Worm (Caenorhabditis elegans) whole organism, midembryonic: ENCODE data around the gene aat-1.

Experiments used
- T22C8.4 ChIP-seq: fragments of 200-800 bp; sonication (Bioruptor generic); IDR thresholded peaks from 2 replicates; pipeline ENCODE4 v1.3.6; 2022; ENCODE audit warnings: missing genetic modification characterization, missing compliant biosample characterization
- med-1 ChIP-seq: sonication (generic microtip); optimal IDR thresholded peaks from 2 replicates; lab custom pipeline; 2017; ENCODE audit warnings: missing genetic modification characterization, mild to moderate bottlenecking, missing compliant biosample characterization, antibody characterized with exemption, missing genetic modification reagents; ENCODE audit not compliant: insufficient read depth

ce11 chrIV:9651234-9651633 is 49.7 kb upstream of the aat-1 start, which contains the start of gene chca-1:
- TF ChIP-seq T22C8.4 (GFP tag; lab: Robert Waterston, UW) = no peak
- no peak for TF ChIP-seq med-1 (GFP tag; lab: Kevin White, UChicago)
